Fruit fly (Drosophila melanogaster): ENCODE results near the gene CG14341.

DNA sequence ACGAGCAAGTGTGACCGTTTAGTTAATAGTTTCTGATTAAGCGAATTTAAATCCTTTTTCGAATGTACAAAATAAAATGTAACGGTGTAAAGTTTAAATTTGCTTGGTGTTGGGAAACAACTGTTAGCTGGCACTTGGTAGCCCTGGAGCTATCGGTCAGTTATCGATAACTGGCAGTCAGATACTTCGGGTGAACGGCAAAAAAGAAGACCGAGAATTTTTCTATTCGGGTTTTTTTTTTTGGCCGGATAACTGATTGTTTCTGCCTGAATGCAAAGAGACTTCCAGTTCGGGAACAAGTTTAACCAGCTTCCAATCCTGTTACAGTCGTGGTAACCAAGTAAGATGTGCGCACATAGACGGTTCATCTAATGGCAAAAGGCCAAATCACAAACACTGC lies 11.2 kb downstream of the CG14341 start, which contains the start of gene CG4896:
- TF ChIP-seq Smox (GFP tag; optimal IDR thresholded peaks at IDR 0.05): no peak
- no peak for TF ChIP-seq Eip75B (GFP tag; optimal IDR thresholded peaks at IDR 0.05)
- no peak for TF ChIP-seq Sox102F (GFP tag; optimal IDR thresholded peaks at IDR 0.05)
- no peak for TF ChIP-seq CG11762 (GFP tag; optimal IDR thresholded peaks at IDR 0.05; ENCODE audit: insufficient read depth)
- no peak for TF ChIP-seq dac (GFP tag; optimal IDR thresholded peaks at IDR 0.05)
- TF ChIP-seq CG8119 (GFP tag; IDR thresholded peaks at IDR 0.05): 0 out of 3 replicates have a peak, but pooled peaks have one; percentile 13
- no peak for TF ChIP-seq svp (GFP tag)
- no peak for TF ChIP-seq CG11294 (GFP tag; IDR thresholded peaks at IDR 0.05)
- TF ChIP-seq CG8319 (GFP tag; optimal IDR thresholded peaks at IDR 0.05): no peak
- TF ChIP-seq CG6163 (GFP tag; IDR thresholded peaks at IDR 0.05): no peak
- TF ChIP-seq salr (GFP tag; optimal IDR thresholded peaks at IDR 0.05): no peak
- no peak for TF ChIP-seq Lpt (GFP tag; optimal IDR thresholded peaks at IDR 0.05)
- no peak for TF ChIP-seq net (GFP tag; optimal IDR thresholded peaks at IDR 0.05)
- TF ChIP-seq CG16779 (tag; optimal IDR thresholded peaks at IDR 0.05): no peak
